Fruit fly (Drosophila melanogaster) whole organism, embryonic: ENCODE results near the gene Cat.

Source experiments
- ATbp ChIP-seq: fragments of 200-800 bp; sonication (Bioruptor generic); optimal IDR thresholded peaks from 2 replicates; lab custom pipeline; 2017; ENCODE audit warnings: missing biosample characterization, mild to moderate bottlenecking, missing genetic modification characterization, missing genetic modification reagents
- BtbVII ChIP-seq: fragments of 200-800 bp; sonication (Bioruptor generic); optimal IDR thresholded peaks from 3 replicates; lab custom pipeline; 2017; ENCODE audit warnings: missing biosample characterization, mild to moderate bottlenecking, missing genetic modification characterization
- CG10366 ChIP-seq: fragments of 200-800 bp; sonication (Bioruptor generic); IDR thresholded peaks from 2 replicates; pipeline ENCODE4 v1.3.6; 2022; ENCODE audit warnings: missing biosample characterization, missing genetic modification characterization
- CG10654 ChIP-seq: fragments of 200-800 bp; sonication (Bioruptor generic); optimal IDR thresholded peaks from 2 replicates; lab custom pipeline; 2016; ENCODE audit warnings: missing biosample characterization, missing genetic modification characterization
- CG10959 ChIP-seq: fragments of 200-800 bp; sonication (Bioruptor generic); IDR thresholded peaks from 2 replicates; pipeline ENCODE4 v1.3.6; 2022; ENCODE audit warnings: missing biosample characterization, missing genetic modification characterization
- CG11695 ChIP-seq: fragments of 200-800 bp; sonication (Bioruptor generic); IDR thresholded peaks from 3 replicates; pipeline ENCODE4 v1.3.6; 2022; ENCODE audit warnings: missing biosample characterization, missing genetic modification characterization
- CG12155 ChIP-seq: fragments of 200-800 bp; sonication (Bioruptor generic); optimal IDR thresholded peaks from 3 replicates; lab custom pipeline; 2016; ENCODE audit warnings: missing biosample characterization, missing genetic modification characterization
- CG13287 ChIP-seq: fragments of 200-800 bp; sonication (Bioruptor generic); IDR thresholded peaks from 2 replicates; pipeline ENCODE4 v1.3.6; 2022; ENCODE audit warnings: missing biosample characterization, missing genetic modification characterization; ENCODE audit not compliant: partially characterized antibody
- CG13296 ChIP-seq: fragments of 200-800 bp; sonication (Bioruptor generic); optimal IDR thresholded peaks from 3 replicates; lab custom pipeline; 2018; ENCODE audit warnings: missing biosample characterization, mild to moderate bottlenecking, missing genetic modification characterization
- CG15011 ChIP-seq: fragments of 200-800 bp; sonication (Bioruptor generic); optimal IDR thresholded peaks from 3 replicates; lab custom pipeline; 2018; ENCODE audit warnings: missing biosample characterization, mild to moderate bottlenecking, missing genetic modification characterization
- CG16815 ChIP-seq: fragments of 200-800 bp; sonication (Bioruptor generic); optimal IDR thresholded peaks from 3 replicates; lab custom pipeline; 2017; ENCODE audit warnings: missing biosample characterization, mild to moderate bottlenecking, missing genetic modification characterization
- CG17328 ChIP-seq: fragments of 200-800 bp; sonication (Bioruptor generic); IDR thresholded peaks from 2 replicates; pipeline ENCODE4 v1.3.6; 2022; ENCODE audit warnings: missing biosample characterization, missing genetic modification characterization
- CG17829 ChIP-seq: fragments of 200-800 bp; optimal IDR thresholded peaks from 2 replicates; lab custom pipeline; 2019; ENCODE audit warnings: missing biosample characterization, mild to moderate bottlenecking, missing genetic modification characterization, moderate library complexity
- CG18619 ChIP-seq: fragments of 200-800 bp; sonication (Bioruptor generic); optimal IDR thresholded peaks from 3 replicates; lab custom pipeline; 2017; ENCODE audit warnings: missing biosample characterization, mild to moderate bottlenecking, missing genetic modification characterization
- CG30403 ChIP-seq: fragments of 200-800 bp; sonication (Bioruptor generic); optimal IDR thresholded peaks from 3 replicates; lab custom pipeline; 2016; ENCODE audit warnings: missing biosample characterization, missing genetic modification characterization
- CG31388 ChIP-seq: fragments of 200-800 bp; sonication (Bioruptor generic); optimal IDR thresholded peaks from 2 replicates; lab custom pipeline; 2016; ENCODE audit warnings: missing biosample characterization, missing genetic modification characterization
- CG3407 ChIP-seq: fragments of 200-800 bp; sonication (Bioruptor generic); optimal IDR thresholded peaks from 2 replicates; lab custom pipeline; 2018; ENCODE audit warnings: missing biosample characterization, mild to moderate bottlenecking, missing genetic modification characterization
- CG4360 ChIP-seq: fragments of 200-800 bp; sonication (Bioruptor generic); IDR thresholded peaks from 2 replicates; pipeline ENCODE4 v1.3.6; 2022; ENCODE audit warnings: missing biosample characterization, missing genetic modification characterization
- CG4730 ChIP-seq: fragments of 200-800 bp; sonication (Bioruptor generic); IDR thresholded peaks from 2 replicates; pipeline ENCODE4 v1.3.6; 2022; ENCODE audit warnings: missing biosample characterization, missing genetic modification characterization
- CG4820 ChIP-seq: fragments of 200-800 bp; sonication (Bioruptor generic); optimal IDR thresholded peaks from 3 replicates; lab custom pipeline; 2016; ENCODE audit warnings: missing biosample characterization, missing genetic modification characterization
- CG5180 ChIP-seq: fragments of 200-800 bp; sonication (Bioruptor generic); optimal IDR thresholded peaks from 3 replicates; lab custom pipeline; 2017; ENCODE audit warnings: missing biosample characterization, missing genetic modification characterization, mild to moderate bottlenecking, moderate library complexity, missing genetic modification reagents
- CG6654 ChIP-seq: fragments of 200-800 bp; sonication (Bioruptor generic); optimal IDR thresholded peaks from 2 replicates; lab custom pipeline; 2017; ENCODE audit warnings: missing biosample characterization, mild to moderate bottlenecking, missing genetic modification characterization
- CG6854 ChIP-seq: fragments of 200-800 bp; sonication (Bioruptor generic); optimal IDR thresholded peaks from 3 replicates; lab custom pipeline; 2017; ENCODE audit warnings: missing biosample characterization, mild to moderate bottlenecking, missing genetic modification characterization
- CG9215 ChIP-seq: fragments of 200-800 bp; sonication (Bioruptor generic); IDR thresholded peaks from 2 replicates; pipeline ENCODE4 v1.3.6; 2022; ENCODE audit warnings: missing biosample characterization, missing genetic modification characterization
- CG9437 ChIP-seq: fragments of 200-800 bp; sonication (Bioruptor generic); optimal IDR thresholded peaks from 2 replicates; lab custom pipeline; 2018; ENCODE audit warnings: missing biosample characterization, mild to moderate bottlenecking, missing genetic modification characterization
- CG9609 ChIP-seq: fragments of 200-800 bp; sonication (Bioruptor generic); optimal IDR thresholded peaks from 3 replicates; lab custom pipeline; 2016; ENCODE audit warnings: missing biosample characterization, missing genetic modification characterization
- CrebB ChIP-seq: fragments of 200-800 bp; sonication (Bioruptor generic); optimal IDR thresholded peaks from 3 replicates; lab custom pipeline; 2018; ENCODE audit warnings: missing biosample characterization, mild to moderate bottlenecking, missing genetic modification characterization
- Dref ChIP-seq: fragments of 200-800 bp; sonication (Bioruptor generic); IDR thresholded peaks from 2 replicates; pipeline ENCODE4 v1.3.6; 2022; ENCODE audit warnings: missing biosample characterization, missing genetic modification characterization
- Elba2 ChIP-seq: fragments of 200-800 bp; sonication (Bioruptor generic); optimal IDR thresholded peaks from 3 replicates; lab custom pipeline; 2016; ENCODE audit warnings: missing biosample characterization, missing genetic modification characterization
- Ets65A ChIP-seq: fragments of 200-800 bp; sonication (Bioruptor generic); peaks from one replicate; lab custom pipeline; 2016; ENCODE audit warnings: missing biosample characterization, missing genetic modification characterization
- H15 ChIP-seq: fragments of 200-800 bp; sonication (Bioruptor generic); IDR thresholded peaks from 3 replicates; pipeline ENCODE4 v1.3.6; 2022; ENCODE audit warnings: missing biosample characterization, missing genetic modification characterization
- Hey ChIP-seq: fragments of 200-800 bp; sonication (Bioruptor generic); optimal IDR thresholded peaks from 3 replicates; lab custom pipeline; 2018; ENCODE audit warnings: missing biosample characterization, mild to moderate bottlenecking, missing genetic modification characterization
- Jarid2 ChIP-seq: fragments of 200-800 bp; sonication (Bioruptor generic); optimal IDR thresholded peaks from 3 replicates; lab custom pipeline; 2017; ENCODE audit warnings: mild to moderate bottlenecking, missing biosample characterization, missing genetic modification reagents, missing genetic modification characterization
- NC2β ChIP-seq: fragments of 200-800 bp; sonication (Bioruptor generic); optimal IDR thresholded peaks from 2 replicates; lab custom pipeline; 2016; ENCODE audit warnings: missing biosample characterization, missing genetic modification characterization
- Poxn ChIP-seq: fragments of 200-800 bp; sonication (Bioruptor generic); IDR thresholded peaks from 2 replicates; pipeline ENCODE4 v1.3.6; 2022; ENCODE audit warnings: missing biosample characterization, missing genetic modification characterization
- Ptx1 ChIP-seq: fragments of 200-800 bp; sonication (Bioruptor generic); IDR thresholded peaks from 2 replicates; pipeline ENCODE4 v1.3.6; 2022; ENCODE audit warnings: missing biosample characterization, missing genetic modification characterization
- Ravus ChIP-seq: fragments of 200-800 bp; sonication (Bioruptor generic); IDR thresholded peaks from 2 replicates; pipeline ENCODE4 v1.3.6; 2022; ENCODE audit warnings: missing biosample characterization, missing genetic modification characterization
- ci ChIP-seq: fragments of 200-800 bp; sonication (Bioruptor generic); IDR thresholded peaks from 3 replicates; pipeline ENCODE4 v1.3.6; 2022; ENCODE audit warnings: missing biosample characterization, missing genetic modification characterization
- dysf ChIP-seq: fragments of 200-800 bp; sonication (Bioruptor generic); IDR thresholded peaks from 3 replicates; pipeline ENCODE4 v1.3.6; 2022; ENCODE audit warnings: missing biosample characterization, missing genetic modification characterization
- fd3F ChIP-seq: fragments of 200-800 bp; sonication (Bioruptor generic); optimal IDR thresholded peaks from 2 replicates; lab custom pipeline; 2018; ENCODE audit warnings: missing biosample characterization, mild to moderate bottlenecking, missing genetic modification characterization, moderate library complexity
- gem ChIP-seq: fragments of 200-800 bp; sonication (Bioruptor generic); optimal IDR thresholded peaks from 2 replicates; lab custom pipeline; 2019; ENCODE audit warnings: missing biosample characterization, mild to moderate bottlenecking, missing genetic modification characterization, moderate library complexity
- gro ChIP-seq: fragments of 200-800 bp; sonication (Bioruptor generic); optimal IDR thresholded peaks from 2 replicates; lab custom pipeline; 2016; ENCODE audit warnings: missing biosample characterization, missing genetic modification characterization
- hth ChIP-seq: fragments of >200 bp; optimal IDR thresholded peaks from 2 replicates; lab custom pipeline; 2017; ENCODE audit warnings: inconsistent platforms
- lbe ChIP-seq: fragments of 200-800 bp; sonication (Bioruptor generic); optimal IDR thresholded peaks from 2 replicates; lab custom pipeline; 2016; ENCODE audit warnings: missing biosample characterization, mild to moderate bottlenecking, missing genetic modification characterization
- nerfin-1 ChIP-seq: fragments of 200-800 bp; sonication (Bioruptor generic); optimal IDR thresholded peaks from 3 replicates; lab custom pipeline; 2019; ENCODE audit warnings: missing biosample characterization, mild to moderate bottlenecking, missing genetic modification characterization, moderate library complexity
- pb ChIP-seq: fragments of 200-800 bp; sonication (Bioruptor generic); optimal IDR thresholded peaks from 3 replicates; lab custom pipeline; 2016; ENCODE audit warnings: missing biosample characterization, missing genetic modification characterization
- ranshi ChIP-seq: fragments of 200-800 bp; sonication (Bioruptor generic); IDR thresholded peaks from 2 replicates; pipeline ENCODE4 v1.3.6; 2022; ENCODE audit warnings: missing biosample characterization, missing genetic modification characterization
- run ChIP-seq: fragments of 200-800 bp; sonication (Bioruptor generic); optimal IDR thresholded peaks from 3 replicates; lab custom pipeline; 2018; ENCODE audit warnings: missing biosample characterization, mild to moderate bottlenecking, missing genetic modification characterization
- schlank ChIP-seq: fragments of 200-800 bp; sonication (Bioruptor generic); optimal IDR thresholded peaks from 2 replicates; lab custom pipeline; 2018; ENCODE audit warnings: missing biosample characterization, mild to moderate bottlenecking, missing genetic modification characterization
- sd ChIP-seq: fragments of 200-800 bp; sonication (Bioruptor generic); optimal IDR thresholded peaks from 3 replicates; lab custom pipeline; 2018; ENCODE audit warnings: missing biosample characterization, mild to moderate bottlenecking, missing genetic modification characterization, moderate library complexity
- sim ChIP-seq: fragments of 200-800 bp; sonication (Bioruptor generic); IDR thresholded peaks from 2 replicates; pipeline ENCODE4 v1.3.6; 2022; ENCODE audit warnings: missing biosample characterization, missing genetic modification characterization
- so ChIP-seq: fragments of 200-800 bp; sonication (Bioruptor generic); IDR thresholded peaks from 3 replicates; pipeline ENCODE4 v1.3.6; 2022; ENCODE audit warnings: missing biosample characterization, missing genetic modification characterization
- vvl ChIP-seq: fragments of 200-800 bp; sonication (Bioruptor generic); IDR thresholded peaks from 2 replicates; pipeline ENCODE4 v1.3.6; 2022; ENCODE audit warnings: missing biosample characterization, missing genetic modification characterization

Gene Cat

DNA sequence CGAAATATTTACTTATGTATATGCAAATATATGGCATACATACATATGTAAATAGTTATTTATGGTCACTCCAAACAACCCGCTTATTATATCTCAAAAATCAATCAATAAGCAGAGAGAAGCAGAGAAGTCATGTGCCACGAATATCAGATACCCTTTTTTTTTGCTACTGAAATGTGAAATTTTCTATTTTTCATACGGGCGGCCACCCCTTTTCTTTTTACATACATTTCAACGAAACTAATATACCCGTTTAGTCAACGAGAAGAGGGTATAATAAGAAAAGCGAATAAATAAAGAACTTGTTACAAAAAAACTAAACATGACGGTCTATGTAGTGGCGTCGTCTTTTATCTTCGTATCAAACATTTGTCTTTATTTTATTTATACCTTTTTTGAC lies 37.8 kb upstream of the Cat start (continued):
- TF ChIP-seq gro (GFP tag; lab: Kevin White, UChicago) = no peak
- peak; percentile 73 for TF ChIP-seq ranshi (GFP tag; lab: Robert Waterston, UW)
- no peak for TF ChIP-seq NC2β (GFP tag; lab: Kevin White, UChicago)
- no peak for TF ChIP-seq CG13287 (GFP tag; lab: Robert Waterston, UW)
- TF ChIP-seq CG10654 (GFP tag; lab: Kevin White, UChicago) = no peak
- TF ChIP-seq vvl = peak; percentile 88
- peak; percentile 84 for TF ChIP-seq ci (GFP tag; lab: Robert Waterston, UW)
- TF ChIP-seq CG15011 = no peak
- no peak for TF ChIP-seq Poxn (GFP tag; lab: Robert Waterston, UW)
- TF ChIP-seq Hey (tag; lab: Kevin White, UChicago) = no peak
- no peak for TF ChIP-seq lbe
- TF ChIP-seq fd3F (GFP tag; lab: Kevin White, UChicago) = peak; percentile 68
- TF ChIP-seq CG6854 (GFP tag; lab: Kevin White, UChicago) = no peak
- TF ChIP-seq sd (tag; lab: Kevin White, UChicago) = peak; percentile 10
- TF ChIP-seq CG12155 (GFP tag; lab: Kevin White, UChicago) = peak; percentile 9
- peak; percentile 18 for TF ChIP-seq CG3407 (GFP tag; lab: Kevin White, UChicago)
- TF ChIP-seq sim (GFP tag; lab: Robert Waterston, UW) = no peak
- no peak for TF ChIP-seq CG16815
- TF ChIP-seq Elba2 = no peak
- TF ChIP-seq Ravus (GFP tag; lab: Robert Waterston, UW) = no peak; the same call in 1 of the 2 replicates
- TF ChIP-seq hth (lab: Kevin White, UChicago) = no peak
- no peak for TF ChIP-seq CG31388 (GFP tag; lab: Kevin White, UChicago)
- peak; percentile 83 for TF ChIP-seq Ptx1 (GFP tag; lab: Robert Waterston, UW)
- TF ChIP-seq nerfin-1 (tag; lab: Kevin White, UChicago) = no peak
- TF ChIP-seq CG10366 = peak; percentile 79
- TF ChIP-seq CG4360 = no peak
- no peak for TF ChIP-seq CG10959 (GFP tag; lab: Robert Waterston, UW)
- no peak for TF ChIP-seq schlank
- peak; percentile 12 for TF ChIP-seq CG5180 (GFP tag; lab: Kevin White, UChicago)
- TF ChIP-seq CG4730 (GFP tag; lab: Robert Waterston, UW) = peak; percentile 68
- no peak for TF ChIP-seq CrebB
- peak; percentile 69 for TF ChIP-seq H15 (GFP tag; lab: Robert Waterston, UW)
- TF ChIP-seq CG17829 (tag; lab: Kevin White, UChicago) = peak; percentile 5
- TF ChIP-seq so (GFP tag; lab: Robert Waterston, UW) = peak; percentile 82; the same call in 2 of the 3 replicates
- peak; percentile 66 for TF ChIP-seq CG9437
- TF ChIP-seq run (tag; lab: Kevin White, UChicago) = peak; percentile 48
- no peak for TF ChIP-seq BtbVII (GFP tag; lab: Kevin White, UChicago)
- peak; percentile 95 for TF ChIP-seq Ets65A (GFP tag; lab: Kevin White, UChicago)
- no peak for TF ChIP-seq Jarid2 (GFP tag; lab: Kevin White, UChicago)
- no peak for TF ChIP-seq Dref
- peak; percentile 39 for TF ChIP-seq CG4820 (GFP tag; lab: Kevin White, UChicago)
- peak; percentile 31 for TF ChIP-seq CG18619 (GFP tag; lab: Kevin White, UChicago)
- TF ChIP-seq CG6654 (GFP tag; lab: Kevin White, UChicago) = no peak
- peak; percentile 82 for TF ChIP-seq gem (tag; lab: Kevin White, UChicago)
- no peak for TF ChIP-seq pb (GFP tag; lab: Kevin White, UChicago)
- TF ChIP-seq CG17328 = peak; percentile 67
- peak; percentile 58 for TF ChIP-seq CG9609 (GFP tag; lab: Kevin White, UChicago)
- TF ChIP-seq ATbp = peak; percentile 27
- no peak for TF ChIP-seq CG9215 (GFP tag; lab: Robert Waterston, UW)
- peak; percentile 15 for TF ChIP-seq CG13296
- TF ChIP-seq CG30403 = peak; percentile 55
- peak; percentile 65 for TF ChIP-seq CG11695 (GFP tag; lab: Robert Waterston, UW)
- peak; percentile 82 for TF ChIP-seq dysf
